Worm (Caenorhabditis elegans) whole organism, mixed stage, embryonic: ENCODE results near the gene cut-6.

Experiments used
- ceh-39 ChIP-seq: fragments of 150-350 bp; optimal IDR thresholded peaks from 2 replicates; lab custom pipeline; 2014; ENCODE audit warnings: missing biosample characterization, missing genetic modification characterization
- elt-1 ChIP-seq: sonication (generic microtip); optimal IDR thresholded peaks from 2 replicates; lab custom pipeline; 2017; ENCODE audit warnings: missing genetic modification characterization, mild to moderate bottlenecking, missing compliant biosample characterization, antibody characterized with exemption, moderate library complexity, borderline replicate concordance; ENCODE audit not compliant: insufficient read depth
- lin-13 ChIP-seq: fragments of 150-350 bp; optimal IDR thresholded peaks from 2 replicates; lab custom pipeline; 2014; ENCODE audit warnings: missing biosample characterization, missing genetic modification characterization
- nhr-28 ChIP-seq: fragments of 150-350 bp; optimal IDR thresholded peaks from 2 replicates; lab custom pipeline; 2014; ENCODE audit warnings: missing biosample characterization, missing genetic modification characterization
- snpc-4 ChIP-seq: fragments of 150-350 bp; optimal IDR thresholded peaks from 2 replicates; lab custom pipeline; 2014; ENCODE audit warnings: missing biosample characterization, missing genetic modification characterization
- tbx-8 ChIP-seq: fragments of 200-800 bp; sonication (Bioruptor generic); optimal IDR thresholded peaks from 2 replicates; lab custom pipeline; 2018; ENCODE audit warnings: mild to moderate bottlenecking, missing genetic modification characterization, moderate library complexity, missing compliant biosample characterization
- unc-62 ChIP-seq: fragments of 150-350 bp; optimal IDR thresholded peaks from 2 replicates; lab custom pipeline; 2014; ENCODE audit warnings: missing biosample characterization, missing genetic modification reagents, missing genetic modification characterization
- zip-8 ChIP-seq: fragments of 150-350 bp; optimal IDR thresholded peaks from 2 replicates; lab custom pipeline; 2014; ENCODE audit warnings: missing biosample characterization, missing genetic modification characterization

DNA sequence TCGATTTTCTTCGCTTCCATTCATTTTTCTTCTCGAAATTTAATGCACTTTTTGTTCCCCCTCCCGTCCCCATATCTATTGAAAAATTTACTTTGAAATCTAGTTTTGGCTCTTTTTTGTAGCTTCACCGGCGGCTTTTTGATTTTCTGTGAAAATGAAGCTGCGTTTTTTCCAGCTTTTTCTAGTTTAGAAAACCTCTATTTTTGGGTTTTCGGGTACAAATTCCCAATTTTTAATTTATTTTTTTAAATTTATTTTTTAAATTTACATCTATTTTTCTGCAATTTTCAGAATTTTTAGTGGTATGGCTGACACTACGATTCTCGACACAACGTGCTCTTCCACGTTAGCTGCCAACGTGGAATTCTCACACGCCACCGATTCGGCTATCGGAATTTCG lies 35.9 kb downstream of the cut-6 start, which contains the start of gene strd-1:
- TF ChIP-seq snpc-4 (tag; lab: Kevin White, UChicago) (no peak), lin-13 (tag; lab: Kevin White, UChicago) (no peak), elt-1 (tag; lab: Kevin White, UChicago) (no peak), zip-8 (no peak), nhr-28 (tag; lab: Kevin White, UChicago) (no peak), unc-62 (GFP tag; lab: Kevin White, UChicago) (no peak), ceh-39 (tag; lab: Kevin White, UChicago) (no peak), tbx-8 (GFP tag; lab: Kevin White, UChicago) (no peak)
